Fruit fly (Drosophila melanogaster) S2 (cell line): ENCODE results near the gene CG18478.
"Not testable (repeated sequence)": the region's sequence is repeated elsewhere in the genome, so short reads cannot be mapped to it uniquely, and the experiment has no call there.

Experiments
- CG8478 ChIP-seq: fragments of >200 bp; optimal IDR thresholded peaks from 2 replicates; lab custom pipeline; 2018
- CTCF ChIP-seq, 2 experiments: fragments of >200 bp; optimal IDR thresholded peaks; 2 replicates each; lab custom pipeline; 2018

DNA sequence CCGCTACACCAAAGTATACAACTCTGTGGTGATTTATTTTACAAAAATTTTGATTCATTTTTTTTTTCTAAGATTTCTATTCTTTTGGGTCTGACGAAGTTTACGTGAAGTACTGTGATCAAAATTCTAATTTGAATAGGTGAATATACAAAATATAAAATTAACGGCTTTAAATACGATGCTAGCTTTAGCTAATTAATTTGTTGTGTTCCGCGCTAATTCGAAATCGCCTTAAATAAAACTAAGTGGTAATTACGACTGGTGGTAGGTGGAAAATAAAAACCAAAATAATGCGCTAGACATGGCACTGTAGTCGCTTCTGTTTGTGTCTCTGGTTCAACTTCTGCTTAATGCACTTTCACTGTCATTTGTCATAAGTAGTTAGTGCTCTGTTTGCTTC, 6.0 kb downstream of the CG18478 start, which contains the start of gene CG43923:
- not testable (repeated sequence) for TF ChIP-seq CG8478; CTCF (optimal IDR thresholded peaks at IDR 0.05; lab: Kevin White, UChicago)
